Fruit fly (Drosophila melanogaster) whole organism, embryonic: ENCODE measurements around the gene Eno.
A peak's percentile ranks its signal among the peaks of the same experiment; 100 is the strongest.

Source experiments
- Atf6 ChIP-seq: fragments of 200-800 bp; sonication (Bioruptor generic); IDR thresholded peaks from 2 replicates; pipeline ENCODE4 v1.3.6; 2022; ENCODE audit warnings: missing biosample characterization, missing genetic modification characterization
- Blimp-1 ChIP-seq: fragments of 200-800 bp; sonication (Bioruptor generic); optimal IDR thresholded peaks from 3 replicates; lab custom pipeline; 2018; ENCODE audit warnings: missing biosample characterization, missing genetic modification characterization, mild to moderate bottlenecking, moderate library complexity, missing genetic modification reagents
- CG10267 ChIP-seq: fragments of 200-800 bp; sonication (Bioruptor generic); optimal IDR thresholded peaks from 2 replicates; lab custom pipeline; 2018; ENCODE audit warnings: missing biosample characterization, mild to moderate bottlenecking, missing genetic modification characterization, moderate library complexity
- CG10654 ChIP-seq: fragments of 200-800 bp; sonication (Bioruptor generic); optimal IDR thresholded peaks from 2 replicates; lab custom pipeline; 2016; ENCODE audit warnings: missing biosample characterization, missing genetic modification characterization
- CG13296 ChIP-seq: fragments of 200-800 bp; sonication (Bioruptor generic); optimal IDR thresholded peaks from 3 replicates; lab custom pipeline; 2018; ENCODE audit warnings: missing biosample characterization, mild to moderate bottlenecking, missing genetic modification characterization
- CG15269 ChIP-seq: fragments of 200-800 bp; sonication (Bioruptor generic); optimal IDR thresholded peaks from 2 replicates; lab custom pipeline; 2018; ENCODE audit warnings: missing biosample characterization, mild to moderate bottlenecking, missing genetic modification characterization, moderate library complexity
- CG16863 ChIP-seq: fragments of 200-800 bp; sonication (Bioruptor generic); optimal IDR thresholded peaks from 3 replicates; lab custom pipeline; 2016; ENCODE audit warnings: missing biosample characterization, missing genetic modification characterization
- CG17328 ChIP-seq: fragments of 200-800 bp; sonication (Bioruptor generic); IDR thresholded peaks from 2 replicates; pipeline ENCODE4 v1.3.6; 2022; ENCODE audit warnings: missing biosample characterization, missing genetic modification characterization
- CG17802 ChIP-seq: fragments of 200-800 bp; sonication (Bioruptor generic); optimal IDR thresholded peaks from 2 replicates; lab custom pipeline; 2018; ENCODE audit warnings: missing biosample characterization, mild to moderate bottlenecking, missing genetic modification characterization, moderate library complexity
- CG18011 ChIP-seq: fragments of 200-800 bp; sonication (Bioruptor generic); optimal IDR thresholded peaks from 2 replicates; lab custom pipeline; 2017; ENCODE audit warnings: missing biosample characterization, missing genetic modification characterization, mild to moderate bottlenecking, moderate library complexity, missing genotype
- CG18476 ChIP-seq: fragments of 200-800 bp; sonication (Bioruptor generic); optimal IDR thresholded peaks from 2 replicates; lab custom pipeline; 2016; ENCODE audit warnings: missing biosample characterization, mild to moderate bottlenecking, missing genetic modification characterization
- CG4820 ChIP-seq: fragments of 200-800 bp; sonication (Bioruptor generic); optimal IDR thresholded peaks from 3 replicates; lab custom pipeline; 2016; ENCODE audit warnings: missing biosample characterization, missing genetic modification characterization
- CG7271 ChIP-seq: fragments of 200-800 bp; sonication (Bioruptor generic); optimal IDR thresholded peaks from 2 replicates; lab custom pipeline; 2018; ENCODE audit warnings: missing biosample characterization, mild to moderate bottlenecking, missing genetic modification characterization, moderate library complexity
- CG8089 ChIP-seq: fragments of 200-800 bp; sonication (Bioruptor generic); optimal IDR thresholded peaks from 3 replicates; lab custom pipeline; 2016; ENCODE audit warnings: missing biosample characterization, missing genetic modification characterization
- CrebB ChIP-seq: fragments of 200-800 bp; sonication (Bioruptor generic); optimal IDR thresholded peaks from 3 replicates; lab custom pipeline; 2018; ENCODE audit warnings: missing biosample characterization, mild to moderate bottlenecking, missing genetic modification characterization
- D19A ChIP-seq: fragments of 200-800 bp; optimal IDR thresholded peaks from 3 replicates; lab custom pipeline; 2019; ENCODE audit warnings: missing biosample characterization, mild to moderate bottlenecking, missing genetic modification characterization, moderate library complexity
- Dbx ChIP-seq: fragments of 200-800 bp; sonication (Bioruptor generic); IDR thresholded peaks from 3 replicates; pipeline ENCODE4 v1.3.6; 2022; ENCODE audit warnings: missing biosample characterization, missing genetic modification characterization
- Dek ChIP-seq: fragments of 200-800 bp; sonication (Bioruptor generic); optimal IDR thresholded peaks from 3 replicates; lab custom pipeline; 2019; ENCODE audit warnings: missing biosample characterization, mild to moderate bottlenecking, missing genetic modification characterization, moderate library complexity
- Dp ChIP-seq: fragments of 200-800 bp; sonication (Bioruptor generic); optimal IDR thresholded peaks from 2 replicates; lab custom pipeline; 2018; ENCODE audit warnings: missing biosample characterization, mild to moderate bottlenecking, missing genetic modification characterization, moderate library complexity
- HLHmδ ChIP-seq: fragments of 200-800 bp; sonication (Bioruptor generic); optimal IDR thresholded peaks from 2 replicates; lab custom pipeline; 2018; ENCODE audit warnings: missing biosample characterization, mild to moderate bottlenecking, missing genetic modification characterization, moderate library complexity
- Meics ChIP-seq: fragments of 200-800 bp; sonication (Bioruptor generic); optimal IDR thresholded peaks from 2 replicates; lab custom pipeline; 2017; ENCODE audit warnings: missing biosample characterization, mild to moderate bottlenecking, missing genetic modification characterization
- NC2α ChIP-seq: fragments of 200-800 bp; sonication (Bioruptor generic); optimal IDR thresholded peaks from 2 replicates; lab custom pipeline; 2016; ENCODE audit warnings: missing biosample characterization, missing genetic modification characterization
- Opbp ChIP-seq: fragments of 200-800 bp; sonication (Bioruptor generic); IDR thresholded peaks from 3 replicates; pipeline ENCODE4 v1.3.6; 2022; ENCODE audit warnings: missing biosample characterization, missing genetic modification characterization; ENCODE audit not compliant: partially characterized antibody
- Scr ChIP-seq: fragments of 200-800 bp; sonication (Bioruptor generic); IDR thresholded peaks from 2 replicates; pipeline ENCODE4 v1.3.6; 2022; ENCODE audit warnings: missing biosample characterization, missing genetic modification characterization; ENCODE audit not compliant: partially characterized antibody
- Side ChIP-seq: fragments of 200-800 bp; sonication (Bioruptor generic); optimal IDR thresholded peaks from 2 replicates; lab custom pipeline; 2016; ENCODE audit warnings: missing biosample characterization, missing genetic modification characterization
- Xbp1 ChIP-seq: fragments of 200-800 bp; sonication (Bioruptor generic); optimal IDR thresholded peaks from 3 replicates; lab custom pipeline; 2016; ENCODE audit warnings: missing biosample characterization, mild to moderate bottlenecking, missing genetic modification characterization
- ase ChIP-seq: fragments of 200-800 bp; sonication (Bioruptor generic); IDR thresholded peaks from 3 replicates; pipeline ENCODE4 v1.3.6; 2022; ENCODE audit warnings: missing biosample characterization, missing genetic modification characterization
- chm ChIP-seq: fragments of 200-800 bp; sonication (Bioruptor generic); IDR thresholded peaks from 2 replicates; pipeline ENCODE4 v1.3.6; 2022; ENCODE audit warnings: missing biosample characterization, missing genetic modification characterization
- ci ChIP-seq: fragments of 200-800 bp; sonication (Bioruptor generic); IDR thresholded peaks from 3 replicates; pipeline ENCODE4 v1.3.6; 2022; ENCODE audit warnings: missing biosample characterization, missing genetic modification characterization
- gsb-n ChIP-seq: fragments of 200-800 bp; sonication (Bioruptor generic); optimal IDR thresholded peaks from 3 replicates; lab custom pipeline; 2018; ENCODE audit warnings: missing biosample characterization, mild to moderate bottlenecking, missing genetic modification characterization
- inv ChIP-seq: fragments of 200-800 bp; sonication (Bioruptor generic); IDR thresholded peaks from 2 replicates; pipeline ENCODE4 v1.3.6; 2022; ENCODE audit warnings: missing biosample characterization, missing genetic modification characterization; ENCODE audit not compliant: partially characterized antibody
- jigr1 ChIP-seq: fragments of 200-800 bp; sonication (Bioruptor generic); IDR thresholded peaks from 3 replicates; pipeline ENCODE4 v1.3.6; 2022; ENCODE audit warnings: missing biosample characterization, missing genetic modification characterization
- lab ChIP-seq: fragments of 200-800 bp; sonication (Bioruptor generic); optimal IDR thresholded peaks from 3 replicates; lab custom pipeline; 2017; ENCODE audit warnings: missing biosample characterization, missing genetic modification characterization, mild to moderate bottlenecking, moderate library complexity, missing genetic modification reagents
- mam ChIP-seq: fragments of 200-800 bp; sonication (Bioruptor generic); optimal IDR thresholded peaks from 3 replicates; lab custom pipeline; 2016; ENCODE audit warnings: missing biosample characterization, missing genetic modification characterization
- mirr ChIP-seq: fragments of 200-800 bp; sonication (Bioruptor generic); optimal IDR thresholded peaks from 3 replicates; lab custom pipeline; 2018; ENCODE audit warnings: missing biosample characterization, mild to moderate bottlenecking, missing genetic modification characterization
- nerfin-2 ChIP-seq: fragments of 200-800 bp; sonication (Bioruptor generic); IDR thresholded peaks from 2 replicates; pipeline ENCODE4 v1.3.6; 2022; ENCODE audit warnings: missing biosample characterization, missing genetic modification characterization; ENCODE audit not compliant: partially characterized antibody
- onecut ChIP-seq: fragments of 200-800 bp; sonication (Bioruptor generic); IDR thresholded peaks from 2 replicates; pipeline ENCODE4 v1.3.6; 2022; ENCODE audit warnings: missing biosample characterization, missing genetic modification characterization
- pan ChIP-seq, 4 experiments: fragments of >200 bp in 3 of 4; fragments of 200-800 bp in 1 of 4; sonication (Bioruptor generic) in 1 of 4; optimal IDR thresholded peaks in 3 of 4; IDR thresholded peaks in 1 of 4; 2 replicates each; pipeline versions ENCODE4 v1.3.6 to Lab custom; 2017 to 2022; ENCODE audit warnings: missing biosample characterization in 2 of 4, missing genetic modification characterization in 2 of 4, mixed read lengths in 1 of 4
- pita ChIP-seq: fragments of 200-800 bp; sonication (Bioruptor generic); optimal IDR thresholded peaks from 2 replicates; lab custom pipeline; 2017; ENCODE audit warnings: missing biosample characterization, mild to moderate bottlenecking, missing genetic modification characterization
- prd ChIP-seq, 3 experiments: fragments of >200 bp in 2 of 3; fragments of 200-800 bp in 1 of 3; sonication (Bioruptor generic) in 1 of 3; optimal IDR thresholded peaks in 2 of 3; IDR thresholded peaks in 1 of 3; 2 replicates in 2 of 3; 3 replicates in 1 of 3; pipeline versions ENCODE4 v1.3.6 to Lab custom; 2017 to 2022; ENCODE audit warnings: missing biosample characterization in 1 of 3, missing genetic modification characterization in 1 of 3
- repo ChIP-seq: fragments of 200-800 bp; sonication (Bioruptor generic); optimal IDR thresholded peaks from 2 replicates; lab custom pipeline; 2016; ENCODE audit warnings: missing biosample characterization, missing genetic modification characterization
- ro ChIP-seq: fragments of 200-800 bp; sonication (Bioruptor generic); IDR thresholded peaks from 2 replicates; pipeline ENCODE4 v1.3.6; 2022; ENCODE audit warnings: missing biosample characterization, missing genetic modification characterization
- scrt ChIP-seq: fragments of 200-800 bp; sonication (Bioruptor generic); optimal IDR thresholded peaks from 2 replicates; lab custom pipeline; 2018; ENCODE audit warnings: missing biosample characterization, mild to moderate bottlenecking, missing genetic modification characterization, moderate library complexity
- stwl ChIP-seq: fragments of 200-800 bp; sonication (Bioruptor generic); optimal IDR thresholded peaks from 3 replicates; lab custom pipeline; 2018; ENCODE audit warnings: missing biosample characterization, mild to moderate bottlenecking, missing genetic modification characterization, moderate library complexity
- sug ChIP-seq: fragments of 200-800 bp; optimal IDR thresholded peaks from 2 replicates; lab custom pipeline; 2019; ENCODE audit warnings: missing biosample characterization, mild to moderate bottlenecking, missing genetic modification characterization, moderate library complexity
- tin ChIP-seq: fragments of 200-800 bp; sonication (Bioruptor generic); optimal IDR thresholded peaks from 3 replicates; lab custom pipeline; 2016; ENCODE audit warnings: missing biosample characterization, missing genetic modification characterization
- tll ChIP-seq, 2 experiments: fragments of 200-800 bp in 1 of 2; fragments of >200 bp in 1 of 2; sonication (Bioruptor generic) in 1 of 2; optimal IDR thresholded peaks; 2 replicates each; lab custom pipeline; 2017 to 2019; ENCODE audit warnings: missing biosample characterization in 2 of 2, missing genetic modification characterization in 2 of 2, mild to moderate bottlenecking in 1 of 2, moderate library complexity in 1 of 2
- unc-4 ChIP-seq: fragments of 200-800 bp; sonication (Bioruptor generic); IDR thresholded peaks from 2 replicates; pipeline ENCODE4 v1.3.6; 2022; ENCODE audit warnings: missing biosample characterization, missing genetic modification characterization; ENCODE audit not compliant: partially characterized antibody

The Eno gene

dm6 chr2L:1729607-1730011 lies at the start of gene Eno, which contains the start of gene CG31937 (continued):
- TF ChIP-seq CG10267 (no peak), CG17802 (tag; lab: Kevin White, UChicago) (no peak), prd (optimal IDR thresholded peaks at IDR 0.05; lab: Kevin White, UChicago) (no peak), prd (GFP tag; IDR thresholded peaks at IDR 0.05; lab: Robert Waterston, UW) (peak; percentile 50), sug (tag; lab: Kevin White, UChicago) (peak; percentile 68), lab (peak; percentile 53), CG18476 (GFP tag; lab: Kevin White, UChicago) (no peak), CG13296 (GFP tag; lab: Kevin White, UChicago) (peak; percentile 19), Dbx (GFP tag; lab: Robert Waterston, UW) (peak; percentile 69; the same call in 2 of the 3 replicates), Atf6 (GFP tag; lab: Robert Waterston, UW) (0 out of 2 replicates have a peak, but pooled peaks have one; percentile 23), CG10654 (GFP tag; lab: Kevin White, UChicago) (no peak), tll (GFP tag; optimal IDR thresholded peaks at IDR 0.05; lab: Kevin White, UChicago) (no peak), gsb-n (tag; lab: Kevin White, UChicago) (no peak), Opbp (GFP tag; lab: Robert Waterston, UW) (no peak), CG17328 (GFP tag; lab: Robert Waterston, UW) (peak; percentile 48), Blimp-1 (GFP tag; lab: Kevin White, UChicago) (no peak), pan (optimal IDR thresholded peaks at IDR 0.05; lab: Kevin White, UChicago) (no peak), pan (GFP tag; optimal IDR thresholded peaks at IDR 0.05 in 1 of 2, IDR thresholded peaks at IDR 0.05 in 1 of 2) (peak in 1 of 2 experiments; percentile 67), pita (GFP tag; lab: Kevin White, UChicago) (no peak), NC2α (GFP tag; lab: Kevin White, UChicago) (no peak), inv (GFP tag; lab: Robert Waterston, UW) (no peak), nerfin-2 (GFP tag; lab: Robert Waterston, UW) (no peak), ci (peak; percentile 63; the same call in 2 of the 3 replicates), mam (peak; percentile 59), ase (peak; percentile 39; the same call in 1 of the 3 replicates), tin (GFP tag; lab: Kevin White, UChicago) (peak; percentile 17), Dek (peak; percentile 49), Xbp1 (peak; percentile 45), HLHmδ (GFP tag; lab: Kevin White, UChicago) (no peak), Scr (GFP tag; lab: Robert Waterston, UW) (no peak), unc-4 (GFP tag; lab: Robert Waterston, UW) (0 out of 2 replicates have a peak, but pooled peaks have one; percentile 22), Side (GFP tag; lab: Kevin White, UChicago) (peak; percentile 3), Dp (GFP tag; lab: Kevin White, UChicago) (peak; percentile 22), CG18011 (GFP tag; lab: Kevin White, UChicago) (peak; percentile 31), CG15269 (tag; lab: Kevin White, UChicago) (peak; percentile 69), ro (GFP tag; lab: Robert Waterston, UW) (no peak), jigr1 (GFP tag; lab: Robert Waterston, UW) (peak; percentile 39; the same call in 1 of the 3 replicates), chm (GFP tag; lab: Robert Waterston, UW) (0 out of 2 replicates have a peak, but pooled peaks have one; percentile 26), Meics (GFP tag; lab: Kevin White, UChicago) (peak; percentile 61), CG7271 (tag; lab: Kevin White, UChicago) (no peak), repo (GFP tag; lab: Kevin White, UChicago) (no peak), CG16863 (GFP tag; lab: Kevin White, UChicago) (no peak), mirr (GFP tag; lab: Kevin White, UChicago) (peak; percentile 36), stwl (tag; lab: Kevin White, UChicago) (no peak), CG4820 (peak; percentile 0), onecut (GFP tag; lab: Robert Waterston, UW) (peak; percentile 14; the same call in 1 of the 2 replicates), D19A (tag; lab: Kevin White, UChicago) (no peak), CrebB (tag; lab: Kevin White, UChicago) (peak; percentile 55), scrt (GFP tag; lab: Kevin White, UChicago) (no peak), CG8089 (GFP tag; lab: Kevin White, UChicago) (peak; percentile 40)
